Fruit fly (Drosophila melanogaster) whole organism, pupa: Measurements from ENCODE around the gene CG34353.

Experiments
- CG10348 ChIP-seq: fragments of 200-800 bp; sonication (Bioruptor generic); IDR thresholded peaks from 2 replicates; pipeline ENCODE4 v1.3.6; 2022; ENCODE audit warnings: missing biosample characterization, missing genetic modification characterization
- CG12605 ChIP-seq: fragments of 200-800 bp; sonication (Bioruptor generic); IDR thresholded peaks from 2 replicates; pipeline ENCODE4 v1.3.6; 2022; ENCODE audit warnings: missing biosample characterization, missing genetic modification characterization
- CG13204 ChIP-seq: fragments of 200-800 bp; sonication (Bioruptor generic); optimal IDR thresholded peaks from 2 replicates; lab custom pipeline; 2018; ENCODE audit warnings: missing biosample characterization, mild to moderate bottlenecking, missing genetic modification characterization, moderate library complexity
- CG14655 ChIP-seq: fragments of 200-800 bp; sonication (Bioruptor generic); optimal IDR thresholded peaks from 3 replicates; lab custom pipeline; 2017; ENCODE audit warnings: mild to moderate bottlenecking, missing biosample characterization, missing genetic modification reagents, missing genetic modification characterization
- CG15710 ChIP-seq: fragments of 200-800 bp; sonication (Bioruptor generic); optimal IDR thresholded peaks from 2 replicates; lab custom pipeline; 2018; ENCODE audit warnings: missing biosample characterization, mild to moderate bottlenecking, missing genetic modification characterization, moderate library complexity
- CG17806 ChIP-seq: fragments of 200-800 bp; sonication (Bioruptor generic); optimal IDR thresholded peaks from 2 replicates; lab custom pipeline; 2018; ENCODE audit warnings: missing biosample characterization, mild to moderate bottlenecking, missing genetic modification characterization, moderate library complexity
- CG32121 ChIP-seq: fragments of 200-800 bp; sonication (Bioruptor generic); IDR thresholded peaks from 2 replicates; pipeline ENCODE4 v1.3.6; 2022; ENCODE audit warnings: missing biosample characterization, missing genetic modification characterization
- CG34367 ChIP-seq: fragments of 200-800 bp; sonication (Bioruptor generic); optimal IDR thresholded peaks from 2 replicates; lab custom pipeline; 2018; ENCODE audit warnings: missing biosample characterization, mild to moderate bottlenecking, missing genetic modification characterization
- CG4496 ChIP-seq: fragments of 200-800 bp; sonication (Bioruptor generic); IDR thresholded peaks from 3 replicates; pipeline ENCODE4 v1.3.6; 2022; ENCODE audit warnings: missing biosample characterization, missing genetic modification characterization
- CG8159 ChIP-seq: fragments of 200-800 bp; sonication (Bioruptor generic); optimal IDR thresholded peaks from 3 replicates; lab custom pipeline; 2018; ENCODE audit warnings: missing biosample characterization, mild to moderate bottlenecking, missing genetic modification characterization, moderate library complexity
- CG8301 ChIP-seq: fragments of 200-800 bp; sonication (Bioruptor generic); optimal IDR thresholded peaks from 2 replicates; lab custom pipeline; 2018; ENCODE audit warnings: missing biosample characterization, mild to moderate bottlenecking, missing genetic modification characterization
- CG9948 ChIP-seq: fragments of 200-800 bp; sonication (Bioruptor generic); optimal IDR thresholded peaks from 2 replicates; lab custom pipeline; 2018; ENCODE audit warnings: missing biosample characterization, mild to moderate bottlenecking, missing genetic modification characterization, moderate library complexity
- D1 ChIP-seq: fragments of 200-800 bp; sonication (Bioruptor generic); optimal IDR thresholded peaks from 2 replicates; lab custom pipeline; 2018; ENCODE audit warnings: missing biosample characterization, mild to moderate bottlenecking, missing genetic modification characterization, moderate library complexity
- EcR ChIP-seq: fragments of 200-800 bp; sonication (Bioruptor generic); optimal IDR thresholded peaks from 3 replicates; lab custom pipeline; 2019; ENCODE audit warnings: missing biosample characterization, missing genetic modification characterization, mild to moderate bottlenecking, moderate library complexity, missing genetic modification reagents
- Ets98B ChIP-seq: fragments of 200-800 bp; sonication (Bioruptor generic); IDR thresholded peaks from 2 replicates; pipeline ENCODE4 v1.3.6; 2022; ENCODE audit warnings: missing biosample characterization, missing genetic modification characterization
- Pif1A ChIP-seq: fragments of 200-800 bp; sonication (Bioruptor generic); optimal IDR thresholded peaks from 3 replicates; lab custom pipeline; 2016; ENCODE audit warnings: missing biosample characterization, missing genetic modification characterization
- Pif1B ChIP-seq: fragments of 200-800 bp; sonication (Bioruptor generic); optimal IDR thresholded peaks from 3 replicates; lab custom pipeline; 2016; ENCODE audit warnings: missing biosample characterization, missing genetic modification characterization
- Snoo ChIP-seq: fragments of 200-800 bp; sonication (Bioruptor generic); optimal IDR thresholded peaks from 3 replicates; lab custom pipeline; 2017; ENCODE audit warnings: missing biosample characterization, mild to moderate bottlenecking, missing genetic modification characterization, inconsistent platforms
- fd96Ca ChIP-seq: fragments of 200-800 bp; sonication (Bioruptor generic); IDR thresholded peaks from 3 replicates; pipeline ENCODE4 v1.3.6; 2022; ENCODE audit warnings: missing biosample characterization, missing genetic modification characterization
- gl ChIP-seq: fragments of 200-800 bp; sonication (Bioruptor generic); optimal IDR thresholded peaks from 2 replicates; lab custom pipeline; 2018; ENCODE audit warnings: missing biosample characterization, mild to moderate bottlenecking, missing genetic modification characterization
- rn ChIP-seq: fragments of 200-800 bp; sonication (Bioruptor generic); IDR thresholded peaks from 2 replicates; pipeline ENCODE4 v1.3.6; 2022; ENCODE audit warnings: missing biosample characterization, missing genetic modification characterization

The CG34353 gene

DNA sequence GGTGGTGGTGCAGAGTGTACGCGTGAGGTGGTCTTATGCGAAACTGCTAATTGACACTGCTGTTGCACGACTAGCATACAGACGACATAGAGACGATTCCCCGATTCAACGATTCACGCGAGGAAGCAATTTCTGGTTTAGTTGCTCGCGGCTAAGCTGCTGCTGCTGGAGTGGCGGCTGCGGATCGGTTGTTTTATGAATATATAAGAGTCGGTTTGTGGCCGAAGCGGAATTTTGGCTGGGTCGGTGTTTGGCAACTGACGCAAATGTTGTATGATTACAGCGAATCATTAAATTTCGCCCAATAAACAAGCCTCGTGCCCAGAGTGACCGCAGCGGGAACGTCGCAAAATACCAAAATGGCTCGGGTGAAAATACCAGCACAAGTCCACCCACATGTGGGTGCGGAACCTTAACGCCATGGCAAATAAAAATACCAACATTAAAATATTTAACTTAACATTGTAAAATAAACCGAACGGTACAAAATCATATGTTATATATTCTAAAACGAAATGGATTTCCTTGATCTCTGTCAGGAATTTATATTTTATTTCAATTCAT lies 42.1 kb upstream of the CG34353 start, which contains the start of gene mfrn:
mfrn (minus strand) TSS at position 340 of the 564 bp plus-strand sequence.
- no peak for TF ChIP-seq CG4496 (GFP tag; lab: Robert Waterston, UW)
- TF ChIP-seq rn (GFP tag; lab: Robert Waterston, UW), result no peak
- no peak for TF ChIP-seq CG32121 (GFP tag; lab: Robert Waterston, UW)
- no peak for TF ChIP-seq Pif1A (GFP tag; lab: Kevin White, UChicago)
- TF ChIP-seq Snoo (tag; lab: Kevin White, UChicago), result no peak
- TF ChIP-seq gl (tag; lab: Kevin White, UChicago), result no peak
- no peak for TF ChIP-seq CG8301 (tag; lab: Kevin White, UChicago)

DNA sequence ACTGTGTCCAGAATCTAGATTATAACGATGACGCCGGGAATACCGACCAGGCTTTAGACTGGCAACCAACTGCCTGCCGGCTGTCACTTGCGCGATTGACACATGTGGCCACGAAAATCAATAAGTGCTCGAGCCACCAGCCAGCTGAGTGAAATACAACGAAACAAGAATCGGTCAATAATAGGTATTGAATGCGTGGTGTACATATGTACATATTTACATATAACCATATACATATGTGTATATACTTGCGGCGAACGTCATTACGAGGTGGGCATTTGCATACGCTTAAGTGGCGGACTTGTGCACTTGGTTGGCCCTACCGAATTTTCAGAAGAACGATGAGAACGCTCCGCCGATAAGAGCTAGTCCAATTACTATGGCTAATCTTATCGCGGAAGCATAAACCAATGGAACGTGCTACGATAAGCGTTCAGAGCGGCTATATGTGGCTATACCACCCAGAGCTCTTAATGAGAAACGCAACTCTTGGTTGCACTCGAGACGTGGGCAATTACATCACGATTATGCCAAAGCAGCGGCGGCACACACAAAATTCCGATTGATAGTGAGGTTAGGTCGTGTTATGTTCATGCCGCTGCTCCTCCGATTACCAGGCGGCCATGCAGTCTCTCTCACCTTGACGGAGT lies 41.0 kb upstream of the CG34353 start:
- TF ChIP-seq rn (GFP tag; lab: Robert Waterston, UW) (no peak), CG4496 (GFP tag; lab: Robert Waterston, UW) (no peak), CG12605 (GFP tag; lab: Robert Waterston, UW) (no peak)
- TF ChIP-seq, all 21 proteins: peak for 0

DNA sequence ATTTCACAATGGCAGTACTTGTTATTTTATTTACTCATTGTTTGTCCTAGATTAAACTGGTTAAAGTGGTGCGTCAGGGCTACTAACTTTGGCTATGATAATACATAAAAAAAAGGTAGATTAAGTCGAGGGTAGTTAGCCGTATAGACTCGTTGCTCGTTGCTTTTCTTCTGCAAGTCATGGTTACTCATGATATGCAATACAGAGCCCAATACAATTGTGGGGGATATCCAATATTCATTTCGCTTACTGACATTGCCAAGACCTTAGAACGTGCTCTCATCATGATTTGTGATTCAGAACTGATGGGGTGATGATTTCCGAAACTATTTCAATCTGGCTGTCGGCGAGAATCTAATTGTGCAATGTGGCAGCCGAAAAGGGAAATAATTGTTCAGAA lies 39.8 kb upstream of the CG34353 start:
- TF ChIP-seq fd96Ca (GFP tag; lab: Robert Waterston, UW), result no peak
- TF ChIP-seq CG8301 (tag; lab: Kevin White, UChicago), result no peak
- no peak for TF ChIP-seq Pif1B (GFP tag; lab: Kevin White, UChicago)
- TF ChIP-seq Ets98B, result no peak
- TF ChIP-seq Pif1A (GFP tag; lab: Kevin White, UChicago), result no peak
- TF ChIP-seq, all 21 proteins: peak for 0

DNA sequence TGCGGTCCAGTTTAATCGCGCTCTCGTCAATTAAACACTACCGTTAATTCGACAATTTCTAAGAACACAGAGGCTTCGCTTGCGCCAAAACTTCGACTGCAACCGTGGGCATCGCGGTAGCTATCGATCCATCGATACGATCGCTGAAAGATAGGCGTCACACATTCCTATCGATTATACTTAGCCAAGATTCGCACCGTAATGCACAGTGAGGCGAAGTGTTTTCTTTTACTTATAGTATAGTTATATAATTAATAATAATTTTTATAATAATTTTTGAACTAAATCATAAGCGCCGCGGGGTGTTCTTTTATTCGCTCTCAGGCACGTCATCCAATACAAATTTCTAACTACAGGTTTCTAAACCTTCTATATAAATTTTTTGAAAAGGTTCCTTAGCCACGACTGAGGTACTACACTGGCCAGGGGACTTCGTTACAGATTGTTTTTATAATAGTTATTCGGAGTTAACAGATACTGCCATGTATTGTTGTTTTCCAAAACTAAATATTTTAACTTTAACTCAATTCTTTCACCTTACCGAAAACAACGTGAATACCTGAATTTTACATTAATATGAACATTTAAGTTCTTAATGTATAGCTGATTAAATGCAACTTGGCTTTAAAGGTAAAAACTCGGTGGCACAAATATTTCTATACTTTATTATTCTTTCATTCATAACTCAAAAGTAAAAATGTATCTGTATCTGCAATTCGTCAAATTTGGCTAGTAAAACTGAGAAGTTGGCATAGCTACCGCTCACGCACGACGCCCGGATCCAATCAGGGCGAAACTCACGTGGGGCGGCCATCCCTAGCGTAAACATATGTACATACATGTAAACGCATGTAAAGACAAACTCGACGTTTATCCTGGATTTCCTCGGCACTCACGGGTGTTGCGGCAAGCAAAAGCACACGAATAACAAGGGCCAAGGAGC lies 32.4 kb upstream of the CG34353 start, which contains the start of the genes NSD and BOD1:
NSD (minus strand) TSS at position 102 of the 943 bp plus-strand sequence.
BOD1 (plus strand) TSS at position 494 of the 943 bp plus-strand sequence.
- TF ChIP-seq EcR (GFP tag; lab: Kevin White, UChicago) (no peak), CG15710 (tag; lab: Kevin White, UChicago) (peak; percentile 14), Pif1B (GFP tag; lab: Kevin White, UChicago) (no peak), rn (GFP tag; lab: Robert Waterston, UW) (no peak), gl (tag; lab: Kevin White, UChicago) (no peak), CG17806 (tag; lab: Kevin White, UChicago) (peak; percentile 44), CG14655 (GFP tag; lab: Kevin White, UChicago) (no peak), CG13204 (GFP tag; lab: Kevin White, UChicago) (no peak), CG34367 (tag; lab: Kevin White, UChicago) (no peak), Ets98B (peak; percentile 54), CG10348 (GFP tag; lab: Robert Waterston, UW) (no peak), D1 (tag; lab: Kevin White, UChicago) (no peak), CG12605 (GFP tag; lab: Robert Waterston, UW) (no peak), Pif1A (GFP tag; lab: Kevin White, UChicago) (no peak), CG32121 (GFP tag; lab: Robert Waterston, UW) (no peak), CG4496 (GFP tag; lab: Robert Waterston, UW) (peak; percentile 46; the same call in 2 of the 3 replicates), Snoo (tag; lab: Kevin White, UChicago) (peak; percentile 16), fd96Ca (GFP tag; lab: Robert Waterston, UW) (peak; percentile 65; the same call in 2 of the 3 replicates), CG8301 (tag; lab: Kevin White, UChicago) (no peak), CG8159 (no peak), CG9948 (peak; percentile 4)
- TF ChIP-seq, all 21 proteins: peak for 7

DNA sequence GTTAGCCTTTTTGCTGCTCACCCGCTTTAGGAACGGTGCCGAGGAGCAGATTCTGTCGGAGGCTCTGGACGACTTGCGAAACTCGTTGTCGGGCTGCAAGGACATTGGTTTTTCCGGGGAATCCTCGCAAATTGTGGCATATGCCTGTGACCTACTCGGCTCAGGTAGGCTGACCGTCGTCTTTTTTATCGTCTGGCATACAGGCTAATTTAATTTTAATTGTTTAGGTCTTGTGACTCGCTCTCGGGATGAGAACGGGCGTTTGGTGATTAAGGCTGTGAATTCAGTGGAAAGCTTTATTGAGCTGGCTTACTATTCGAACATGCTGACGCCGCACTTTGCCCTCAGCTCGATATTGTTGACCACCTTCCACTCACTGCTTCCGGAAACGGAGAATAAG lies 25.8 kb upstream of the CG34353 start:
- TF ChIP-seq CG4496 (GFP tag; lab: Robert Waterston, UW), result no peak
- no peak for TF ChIP-seq CG8159
- TF ChIP-seq rn (GFP tag; lab: Robert Waterston, UW), result no peak
- no peak for TF ChIP-seq Snoo (tag; lab: Kevin White, UChicago)
- no peak for TF ChIP-seq Pif1B (GFP tag; lab: Kevin White, UChicago)
- TF ChIP-seq CG8301 (tag; lab: Kevin White, UChicago), result no peak
- TF ChIP-seq CG9948, result no peak
- TF ChIP-seq D1 (tag; lab: Kevin White, UChicago), result no peak
- no peak for TF ChIP-seq fd96Ca (GFP tag; lab: Robert Waterston, UW)
- TF ChIP-seq gl (tag; lab: Kevin White, UChicago), result no peak
- TF ChIP-seq EcR (GFP tag; lab: Kevin White, UChicago), result no peak
- TF ChIP-seq CG14655 (GFP tag; lab: Kevin White, UChicago), result no peak
- no peak for TF ChIP-seq CG15710 (tag; lab: Kevin White, UChicago)
